Worm (Caenorhabditis elegans) whole organism, L1 larva: ENCODE results near the gene col-140.

ENCODE experiments used
- C04F5.9 ChIP-seq: sonication (generic microtip); optimal IDR thresholded peaks from 2 replicates; lab custom pipeline; 2016; ENCODE audit warnings: missing genetic modification characterization, missing compliant biosample characterization
- F16B12.6 ChIP-seq: fragments of 150-350 bp; optimal IDR thresholded peaks from 2 replicates; lab custom pipeline; 2014; ENCODE audit warnings: missing biosample characterization, missing genetic modification characterization
- Y116A8C.19 ChIP-seq: sonication (generic microtip); optimal IDR thresholded peaks from 2 replicates; lab custom pipeline; 2016; ENCODE audit warnings: missing compliant biosample characterization, missing genetic modification characterization, borderline replicate concordance
- alr-1 ChIP-seq: fragments of 200-800 bp; sonication (Bioruptor generic); optimal IDR thresholded peaks from 2 replicates; lab custom pipeline; 2018; ENCODE audit warnings: borderline replicate concordance, mild to moderate bottlenecking, missing genetic modification characterization, missing compliant biosample characterization
- blmp-1 ChIP-seq: fragments of 150-350 bp; optimal IDR thresholded peaks from 2 replicates; lab custom pipeline; 2014; ENCODE audit warnings: missing biosample characterization, missing genetic modification characterization
- ceh-63 ChIP-seq: fragments of 200-800 bp; sonication (Bioruptor generic); optimal IDR thresholded peaks from 2 replicates; lab custom pipeline; 2018; ENCODE audit warnings: mild to moderate bottlenecking, missing genetic modification characterization, missing compliant biosample characterization
- ceh-82 ChIP-seq, 3 experiments: fragments of 150-350 bp in 1 of 3; sonication (generic microtip) in 2 of 3; optimal IDR thresholded peaks; 2 replicates each; lab custom pipeline; 2014 to 2017; ENCODE audit warnings: missing biosample characterization in 3 of 3, missing genetic modification characterization in 3 of 3
- ces-1 ChIP-seq: fragments of 150-350 bp; optimal IDR thresholded peaks from 2 replicates; lab custom pipeline; 2014; ENCODE audit warnings: missing biosample characterization, missing genetic modification reagents, missing genetic modification characterization
- dsc-1 ChIP-seq: sonication (generic microtip); optimal IDR thresholded peaks from 2 replicates; lab custom pipeline; 2016; ENCODE audit warnings: mild to moderate bottlenecking, missing genetic modification characterization, missing compliant biosample characterization
- efl-1 ChIP-seq, 4 experiments: fragments of 150-350 bp; optimal IDR thresholded peaks in 3 of 4; peaks in 1 of 4; 1 replicate in 1 of 4; 2 replicates in 3 of 4; lab custom pipeline; 2014; ENCODE audit warnings: missing biosample characterization in 2 of 4, missing genetic modification characterization in 2 of 4, missing genetic modification reagents in 2 of 4
- efl-3 ChIP-seq: fragments of 200-800 bp; sonication (Bioruptor generic); optimal IDR thresholded peaks from 2 replicates; lab custom pipeline; 2018; ENCODE audit warnings: mild to moderate bottlenecking, missing genetic modification characterization, missing compliant biosample characterization
- egl-27 ChIP-seq, 2 experiments: fragments of 150-350 bp in 1 of 2; sonication (generic microtip); optimal IDR thresholded peaks; 3 replicates each; lab custom pipeline; 2017 to 2018; ENCODE audit warnings: missing biosample characterization in 2 of 2, missing genetic modification characterization in 2 of 2, missing genetic modification reagents in 2 of 2
- elt-2 ChIP-seq: sonication (generic microtip); optimal IDR thresholded peaks from 2 replicates; lab custom pipeline; 2016; ENCODE audit warnings: missing genetic modification characterization, mild to moderate bottlenecking, inconsistent platforms, missing compliant biosample characterization, missing genetic modification reagents
- elt-3 ChIP-seq, 6 experiments: fragments of 150-350 bp in 1 of 6; sonication (generic microtip); optimal IDR thresholded peaks; 2 replicates each; lab custom pipeline; 2017 to 2018; ENCODE audit warnings: missing biosample characterization in 6 of 6, missing genetic modification characterization in 6 of 6, inconsistent platforms in 1 of 6
- ets-5 ChIP-seq: fragments of 200-800 bp; sonication (Bioruptor generic); IDR thresholded peaks from 2 replicates; pipeline ENCODE4 v1.3.6; 2022; ENCODE audit warnings: missing genetic modification characterization, missing compliant biosample characterization
- fkh-4 ChIP-seq: sonication (generic microtip); optimal IDR thresholded peaks from 2 replicates; lab custom pipeline; 2016; ENCODE audit warnings: missing compliant biosample characterization, missing genetic modification characterization, borderline replicate concordance
- fkh-8 ChIP-seq: sonication (generic microtip); optimal IDR thresholded peaks from 2 replicates; lab custom pipeline; 2016; ENCODE audit warnings: mild to moderate bottlenecking, missing genetic modification characterization, missing compliant biosample characterization
- fos-1 ChIP-seq: fragments of 150-350 bp; optimal IDR thresholded peaks from 2 replicates; lab custom pipeline; 2014; ENCODE audit warnings: missing biosample characterization, missing genetic modification characterization
- grh-1 ChIP-seq: fragments of 200-800 bp; sonication (Bioruptor generic); IDR thresholded peaks from 2 replicates; pipeline ENCODE4 v1.3.6; 2022; ENCODE audit warnings: missing genetic modification reagents, missing genetic modification characterization, missing compliant biosample characterization
- jun-1 ChIP-seq: fragments of 150-350 bp; optimal IDR thresholded peaks from 2 replicates; lab custom pipeline; 2014; ENCODE audit warnings: missing biosample characterization, missing genetic modification reagents, missing genetic modification characterization
- lin-13 ChIP-seq: fragments of 150-350 bp; optimal IDR thresholded peaks from 2 replicates; lab custom pipeline; 2014; ENCODE audit warnings: missing biosample characterization, missing genetic modification reagents, missing genetic modification characterization
- lin-14 ChIP-seq: fragments of 200-800 bp; sonication (Bioruptor generic); optimal IDR thresholded peaks from 2 replicates; lab custom pipeline; 2018; ENCODE audit warnings: mild to moderate bottlenecking, missing genetic modification characterization, moderate library complexity, missing compliant biosample characterization
- lin-15B ChIP-seq: fragments of 150-350 bp; sonication (generic microtip); optimal IDR thresholded peaks from 3 replicates; lab custom pipeline; 2014; ENCODE audit warnings: missing biosample characterization, missing genetic modification characterization
- lin-35 ChIP-seq, 2 experiments: fragments of 150-350 bp; optimal IDR thresholded peaks; 2 replicates each; lab custom pipeline; 2014; ENCODE audit warnings: missing biosample characterization in 2 of 2, missing genetic modification characterization in 2 of 2, missing genetic modification reagents in 2 of 2
- lir-3 ChIP-seq: sonication (generic microtip); optimal IDR thresholded peaks from 2 replicates; lab custom pipeline; 2016; ENCODE audit warnings: mild to moderate bottlenecking, missing genetic modification characterization, moderate library complexity, missing compliant biosample characterization; ENCODE audit not compliant: poor library complexity
- lsy-2 ChIP-seq, 2 experiments: fragments of 150-350 bp; optimal IDR thresholded peaks; 2 replicates each; lab custom pipeline; 2014; ENCODE audit warnings: missing biosample characterization in 2 of 2, missing genetic modification characterization in 2 of 2
- mab-9 ChIP-seq: fragments of 200-800 bp; sonication (Bioruptor generic); IDR thresholded peaks from 2 replicates; pipeline ENCODE4 v1.3.6; 2022; ENCODE audit warnings: missing genetic modification reagents, missing genetic modification characterization, missing compliant biosample characterization
- mdl-1 ChIP-seq, 2 experiments: fragments of 150-350 bp; optimal IDR thresholded peaks; 2 replicates each; lab custom pipeline; 2014 to 2017; ENCODE audit warnings: missing biosample characterization in 2 of 2, missing genetic modification characterization in 2 of 2, inconsistent platforms in 1 of 2
- mep-1 ChIP-seq: fragments of 150-350 bp; optimal IDR thresholded peaks from 2 replicates; lab custom pipeline; 2014; ENCODE audit warnings: missing biosample characterization, missing genetic modification characterization
- nhr-11 ChIP-seq: fragments of 150-350 bp; optimal IDR thresholded peaks from 2 replicates; lab custom pipeline; 2014; ENCODE audit warnings: missing biosample characterization, missing genetic modification characterization
- nhr-12 ChIP-seq: sonication (generic microtip); optimal IDR thresholded peaks from 2 replicates; lab custom pipeline; 2017; ENCODE audit warnings: missing biosample characterization, missing genetic modification characterization
- nhr-19 ChIP-seq: fragments of 200-800 bp; sonication (Bioruptor generic); conservative IDR thresholded peaks from 2 replicates; pipeline ENCODE4 v1.3.6; 2022; ENCODE audit warnings: missing genetic modification characterization, missing compliant biosample characterization
- nhr-20 ChIP-seq: sonication (generic microtip); optimal IDR thresholded peaks from 2 replicates; lab custom pipeline; 2016; ENCODE audit warnings: mild to moderate bottlenecking, missing genetic modification characterization, missing compliant biosample characterization
- nhr-28 ChIP-seq: fragments of 150-350 bp; optimal IDR thresholded peaks from 2 replicates; lab custom pipeline; 2014; ENCODE audit warnings: missing biosample characterization, missing genetic modification characterization
- nhr-71 ChIP-seq: sonication (generic microtip); optimal IDR thresholded peaks from 2 replicates; lab custom pipeline; 2016; ENCODE audit warnings: mild to moderate bottlenecking, missing genetic modification characterization, moderate library complexity, missing compliant biosample characterization
- nhr-76 ChIP-seq: sonication (generic microtip); optimal IDR thresholded peaks from 2 replicates; lab custom pipeline; 2017; ENCODE audit warnings: missing biosample characterization, missing genetic modification characterization
- nhr-85 ChIP-seq: sonication (generic microtip); peaks from one replicate; lab custom pipeline; 2016; ENCODE audit warnings: missing genetic modification characterization, inconsistent platforms, missing compliant biosample characterization
- nhr-90 ChIP-seq: sonication (generic microtip); optimal IDR thresholded peaks from 2 replicates; lab custom pipeline; 2016; ENCODE audit warnings: mild to moderate bottlenecking, missing genetic modification characterization, missing compliant biosample characterization; ENCODE audit not compliant: poor library complexity
- pax-3 ChIP-seq: fragments of 200-800 bp; sonication (Bioruptor generic); optimal IDR thresholded peaks from 2 replicates; lab custom pipeline; 2018; ENCODE audit warnings: mild to moderate bottlenecking, missing genetic modification characterization, moderate library complexity, missing compliant biosample characterization
- rnt-1 ChIP-seq: sonication (generic microtip); optimal IDR thresholded peaks from 2 replicates; lab custom pipeline; 2016; ENCODE audit warnings: mild to moderate bottlenecking, missing genetic modification characterization, moderate library complexity, missing compliant biosample characterization
- snu-23 ChIP-seq: sonication (generic microtip); optimal IDR thresholded peaks from 2 replicates; lab custom pipeline; 2016; ENCODE audit warnings: missing genetic modification characterization, missing compliant biosample characterization
- sup-37 ChIP-seq: fragments of 200-800 bp; sonication (Bioruptor generic); optimal IDR thresholded peaks from 2 replicates; lab custom pipeline; 2018; ENCODE audit warnings: mild to moderate bottlenecking, missing genetic modification characterization, missing compliant biosample characterization
- tbx-2 ChIP-seq: sonication (generic microtip); optimal IDR thresholded peaks from 2 replicates; lab custom pipeline; 2016; ENCODE audit warnings: missing genetic modification characterization, missing compliant biosample characterization
- tlp-1 ChIP-seq: fragments of 150-350 bp; optimal IDR thresholded peaks from 2 replicates; lab custom pipeline; 2014; ENCODE audit warnings: missing biosample characterization, missing genetic modification characterization
- unc-130 ChIP-seq: fragments of 150-350 bp; optimal IDR thresholded peaks from 2 replicates; lab custom pipeline; 2017; ENCODE audit warnings: missing biosample characterization, missing genetic modification characterization, inconsistent platforms
- unc-62 ChIP-seq: fragments of 150-350 bp; optimal IDR thresholded peaks from 2 replicates; lab custom pipeline; 2014; ENCODE audit warnings: missing biosample characterization, missing genetic modification reagents, missing genetic modification characterization
- unc-86 ChIP-seq: sonication (generic microtip); optimal IDR thresholded peaks from 2 replicates; lab custom pipeline; 2016; ENCODE audit warnings: missing genetic modification characterization, missing compliant biosample characterization
- vab-15 ChIP-seq: sonication (generic microtip); optimal IDR thresholded peaks from 2 replicates; lab custom pipeline; 2017; ENCODE audit warnings: missing genotype, mild to moderate bottlenecking, missing genetic modification characterization, missing compliant biosample characterization

The col-140 gene

ce11 chrV:5826592-5826991, 10.0 kb downstream of the col-140 start, which contains the start of gene let-418 (continued):
- TF ChIP-seq ces-1 (GFP tag; lab: Kevin White, UChicago) (no peak), mab-9 (no peak), fos-1 (no peak), tbx-2 (tag; lab: Kevin White, UChicago) (peak; percentile 14), rnt-1 (no peak), mep-1 (no peak), efl-1 (optimal IDR thresholded peaks at IDR 0.05; lab: Kevin White, UChicago) (peak in 1 of 2 experiments; percentile 2), efl-1 (GFP tag; optimal IDR thresholded peaks at IDR 0.05 in 1 of 2; lab: Kevin White, UChicago) (peak; percentile 44 to 92), alr-1 (no peak), efl-3 (GFP tag; lab: Kevin White, UChicago) (no peak), nhr-12 (no peak), fkh-8 (tag; lab: Kevin White, UChicago) (no peak), mdl-1 (tag; optimal IDR thresholded peaks at IDR 0.05; lab: Kevin White, UChicago) (no peak), lir-3 (tag; lab: Kevin White, UChicago) (no peak), ets-5 (no peak), pax-3 (tag; lab: Kevin White, UChicago) (no peak), lin-13 (GFP tag; lab: Kevin White, UChicago) (no peak), nhr-19 (GFP tag; lab: Robert Waterston, UW) (no peak), lsy-2 (tag; optimal IDR thresholded peaks at IDR 0.05; lab: Kevin White, UChicago) (peak in 1 of 2 experiments; percentile 16), C04F5.9 (no peak), nhr-76 (tag; lab: Kevin White, UChicago) (no peak), nhr-28 (no peak), grh-1 (GFP tag; lab: Robert Waterston, UW) (no peak), fkh-4 (tag; lab: Kevin White, UChicago) (no peak), nhr-11 (tag; lab: Kevin White, UChicago) (no peak), unc-130 (tag; lab: Kevin White, UChicago) (no peak), vab-15 (no peak), ceh-63 (GFP tag; lab: Kevin White, UChicago) (no peak), sup-37 (GFP tag; lab: Kevin White, UChicago) (no peak), jun-1 (tag; lab: Kevin White, UChicago) (no peak)
- TF ChIP-seq, all 84 proteins: peak for 6

ce11 chrV:5825478-5825877, 11.2 kb downstream of the col-140 start:
- TF ChIP-seq efl-1 (optimal IDR thresholded peaks at IDR 0.05; lab: Kevin White, UChicago) = peak; percentile 6 to 24
- TF ChIP-seq efl-1 (GFP tag; optimal IDR thresholded peaks at IDR 0.05 in 1 of 2; lab: Kevin White, UChicago) = no peak
- TF ChIP-seq ceh-63 (GFP tag; lab: Kevin White, UChicago) = no peak

- TF ChIP-seq lin-15B (tag; lab: Kevin White, UChicago) (no peak), ceh-82 (tag; optimal IDR thresholded peaks at IDR 0.05; lab: Kevin White, UChicago) (no peak), elt-2 (tag; lab: Kevin White, UChicago) (peak; percentile 10), fkh-8 (tag; lab: Kevin White, UChicago) (no peak), unc-86 (tag; lab: Kevin White, UChicago) (no peak), dsc-1 (tag; lab: Kevin White, UChicago) (no peak), alr-1 (no peak), nhr-90 (tag; lab: Kevin White, UChicago) (peak; percentile 21), nhr-85 (tag; lab: Kevin White, UChicago) (peak; percentile 86), lin-14 (peak; percentile 70), fkh-4 (tag; lab: Kevin White, UChicago) (no peak), blmp-1 (tag; lab: Kevin White, UChicago) (peak; percentile 98), egl-27 (tag; optimal IDR thresholded peaks at IDR 0.05; lab: Kevin White, UChicago) (no peak), Y116A8C.19 (no peak), nhr-19 (GFP tag; lab: Robert Waterston, UW) (0 out of 2 replicates have a peak, but pooled peaks have one; percentile 19), unc-62 (GFP tag; lab: Kevin White, UChicago) (no peak), nhr-11 (tag; lab: Kevin White, UChicago) (no peak), elt-3 (tag; optimal IDR thresholded peaks at IDR 0.05; lab: Kevin White, UChicago) (peak in 4 of 6 experiments; percentile 60 to 92 (median 87)), F16B12.6 (tag; lab: Kevin White, UChicago) (no peak), nhr-20 (peak; percentile 81), snu-23 (GFP tag; lab: Kevin White, UChicago) (peak; percentile 32), tlp-1 (tag; lab: Kevin White, UChicago) (no peak), tbx-2 (tag; lab: Kevin White, UChicago) (peak; percentile 44), lin-35 (GFP tag; optimal IDR thresholded peaks at IDR 0.05; lab: Kevin White, UChicago) (peak in 1 of 2 experiments; percentile 11), nhr-71 (tag; lab: Kevin White, UChicago) (peak; percentile 71)
- TF ChIP-seq, all 84 proteins: peak for 12
Observed at ce11 chrV:5822968-5823367, 13.7 kb downstream of the col-140 start.
